Worm (Caenorhabditis elegans) whole organism, L1 larva: ENCODE data around the gene irld-63.
A peak's percentile ranks its signal among the peaks of the same experiment; 100 is the strongest.

ENCODE experiments used
- C04F5.9 ChIP-seq: sonication (generic microtip); optimal IDR thresholded peaks from 2 replicates; lab custom pipeline; 2016; ENCODE audit warnings: missing genetic modification characterization, missing compliant biosample characterization
- Y116A8C.19 ChIP-seq: sonication (generic microtip); optimal IDR thresholded peaks from 2 replicates; lab custom pipeline; 2016; ENCODE audit warnings: missing compliant biosample characterization, missing genetic modification characterization, borderline replicate concordance
- blmp-1 ChIP-seq: fragments of 150-350 bp; optimal IDR thresholded peaks from 2 replicates; lab custom pipeline; 2014; ENCODE audit warnings: missing biosample characterization, missing genetic modification characterization
- ceh-63 ChIP-seq: fragments of 200-800 bp; sonication (Bioruptor generic); optimal IDR thresholded peaks from 2 replicates; lab custom pipeline; 2018; ENCODE audit warnings: mild to moderate bottlenecking, missing genetic modification characterization, missing compliant biosample characterization
- ceh-88 ChIP-seq: fragments of 200-800 bp; sonication (Bioruptor generic); IDR thresholded peaks from 2 replicates; pipeline ENCODE4 v1.3.6; 2022; ENCODE audit warnings: missing genetic modification characterization, missing compliant biosample characterization
- dpl-1 ChIP-seq, 3 experiments: fragments of 150-350 bp in 2 of 3; sonication (generic microtip) in 1 of 3; optimal IDR thresholded peaks; 2 replicates each; lab custom pipeline; 2014 to 2017; ENCODE audit warnings: missing biosample characterization in 3 of 3, missing genetic modification characterization in 3 of 3, missing genetic modification reagents in 3 of 3
- efl-1 ChIP-seq, 4 experiments: fragments of 150-350 bp; optimal IDR thresholded peaks in 3 of 4; peaks in 1 of 4; 1 replicate in 1 of 4; 2 replicates in 3 of 4; lab custom pipeline; 2014; ENCODE audit warnings: missing biosample characterization in 2 of 4, missing genetic modification characterization in 2 of 4, missing genetic modification reagents in 2 of 4
- efl-3 ChIP-seq: fragments of 200-800 bp; sonication (Bioruptor generic); optimal IDR thresholded peaks from 2 replicates; lab custom pipeline; 2018; ENCODE audit warnings: mild to moderate bottlenecking, missing genetic modification characterization, missing compliant biosample characterization
- egl-13 ChIP-seq: sonication (generic microtip); optimal IDR thresholded peaks from 2 replicates; lab custom pipeline; 2016; ENCODE audit warnings: missing genotype, missing genetic modification reagents, missing genetic modification characterization, missing compliant biosample characterization
- egl-27 ChIP-seq, 2 experiments: fragments of 150-350 bp in 1 of 2; sonication (generic microtip); optimal IDR thresholded peaks; 3 replicates each; lab custom pipeline; 2017 to 2018; ENCODE audit warnings: missing biosample characterization in 2 of 2, missing genetic modification characterization in 2 of 2, missing genetic modification reagents in 2 of 2
- elt-3 ChIP-seq, 6 experiments: fragments of 150-350 bp in 1 of 6; sonication (generic microtip); optimal IDR thresholded peaks; 2 replicates each; lab custom pipeline; 2017 to 2018; ENCODE audit warnings: missing biosample characterization in 6 of 6, missing genetic modification characterization in 6 of 6, inconsistent platforms in 1 of 6
- ets-5 ChIP-seq: fragments of 200-800 bp; sonication (Bioruptor generic); IDR thresholded peaks from 2 replicates; pipeline ENCODE4 v1.3.6; 2022; ENCODE audit warnings: missing genetic modification characterization, missing compliant biosample characterization
- fkh-10 ChIP-seq: sonication (generic microtip); optimal IDR thresholded peaks from 2 replicates; lab custom pipeline; 2017; ENCODE audit warnings: missing biosample characterization, missing genetic modification reagents, missing genetic modification characterization
- fkh-8 ChIP-seq: sonication (generic microtip); optimal IDR thresholded peaks from 2 replicates; lab custom pipeline; 2016; ENCODE audit warnings: mild to moderate bottlenecking, missing genetic modification characterization, missing compliant biosample characterization
- fos-1 ChIP-seq: fragments of 150-350 bp; optimal IDR thresholded peaks from 2 replicates; lab custom pipeline; 2014; ENCODE audit warnings: missing biosample characterization, missing genetic modification characterization
- grh-1 ChIP-seq: fragments of 200-800 bp; sonication (Bioruptor generic); IDR thresholded peaks from 2 replicates; pipeline ENCODE4 v1.3.6; 2022; ENCODE audit warnings: missing genetic modification reagents, missing genetic modification characterization, missing compliant biosample characterization
- hpl-2 ChIP-seq: fragments of 150-350 bp; optimal IDR thresholded peaks from 2 replicates; lab custom pipeline; 2014; ENCODE audit warnings: missing biosample characterization, missing genetic modification reagents, missing genetic modification characterization
- irx-1 ChIP-seq: sonication (generic microtip); optimal IDR thresholded peaks from 2 replicates; lab custom pipeline; 2016; ENCODE audit warnings: missing genetic modification characterization, missing compliant biosample characterization
- isw-1 ChIP-seq: fragments of 200-800 bp; sonication (Bioruptor generic); IDR thresholded peaks from 2 replicates; pipeline ENCODE4 v1.3.6; 2022; ENCODE audit warnings: missing genetic modification characterization, missing compliant biosample characterization
- jun-1 ChIP-seq: fragments of 150-350 bp; optimal IDR thresholded peaks from 2 replicates; lab custom pipeline; 2014; ENCODE audit warnings: missing biosample characterization, missing genetic modification reagents, missing genetic modification characterization
- lin-13 ChIP-seq: fragments of 150-350 bp; optimal IDR thresholded peaks from 2 replicates; lab custom pipeline; 2014; ENCODE audit warnings: missing biosample characterization, missing genetic modification reagents, missing genetic modification characterization
- lin-14 ChIP-seq: fragments of 200-800 bp; sonication (Bioruptor generic); optimal IDR thresholded peaks from 2 replicates; lab custom pipeline; 2018; ENCODE audit warnings: mild to moderate bottlenecking, missing genetic modification characterization, moderate library complexity, missing compliant biosample characterization
- lin-35 ChIP-seq, 2 experiments: fragments of 150-350 bp; optimal IDR thresholded peaks; 2 replicates each; lab custom pipeline; 2014; ENCODE audit warnings: missing biosample characterization in 2 of 2, missing genetic modification characterization in 2 of 2, missing genetic modification reagents in 2 of 2
- lir-3 ChIP-seq: sonication (generic microtip); optimal IDR thresholded peaks from 2 replicates; lab custom pipeline; 2016; ENCODE audit warnings: mild to moderate bottlenecking, missing genetic modification characterization, moderate library complexity, missing compliant biosample characterization; ENCODE audit not compliant: poor library complexity
- mdl-1 ChIP-seq, 2 experiments: fragments of 150-350 bp; optimal IDR thresholded peaks; 2 replicates each; lab custom pipeline; 2014 to 2017; ENCODE audit warnings: missing biosample characterization in 2 of 2, missing genetic modification characterization in 2 of 2, inconsistent platforms in 1 of 2
- nhr-12 ChIP-seq: sonication (generic microtip); optimal IDR thresholded peaks from 2 replicates; lab custom pipeline; 2017; ENCODE audit warnings: missing biosample characterization, missing genetic modification characterization
- nhr-19 ChIP-seq: fragments of 200-800 bp; sonication (Bioruptor generic); conservative IDR thresholded peaks from 2 replicates; pipeline ENCODE4 v1.3.6; 2022; ENCODE audit warnings: missing genetic modification characterization, missing compliant biosample characterization
- nhr-20 ChIP-seq: sonication (generic microtip); optimal IDR thresholded peaks from 2 replicates; lab custom pipeline; 2016; ENCODE audit warnings: mild to moderate bottlenecking, missing genetic modification characterization, missing compliant biosample characterization
- nhr-237 ChIP-seq: fragments of 150-350 bp; optimal IDR thresholded peaks from 2 replicates; lab custom pipeline; 2014; ENCODE audit warnings: missing biosample characterization, missing genetic modification characterization
- nhr-28 ChIP-seq: fragments of 150-350 bp; optimal IDR thresholded peaks from 2 replicates; lab custom pipeline; 2014; ENCODE audit warnings: missing biosample characterization, missing genetic modification characterization
- nhr-47 ChIP-seq: sonication (generic microtip); optimal IDR thresholded peaks from 2 replicates; lab custom pipeline; 2016; ENCODE audit warnings: mild to moderate bottlenecking, missing genetic modification characterization, moderate library complexity, missing compliant biosample characterization
- nhr-77 ChIP-seq: fragments of 150-350 bp; optimal IDR thresholded peaks from 2 replicates; lab custom pipeline; 2014; ENCODE audit warnings: missing biosample characterization, missing genetic modification characterization
- nhr-85 ChIP-seq: sonication (generic microtip); peaks from one replicate; lab custom pipeline; 2016; ENCODE audit warnings: missing genetic modification characterization, inconsistent platforms, missing compliant biosample characterization
- nhr-90 ChIP-seq: sonication (generic microtip); optimal IDR thresholded peaks from 2 replicates; lab custom pipeline; 2016; ENCODE audit warnings: mild to moderate bottlenecking, missing genetic modification characterization, missing compliant biosample characterization; ENCODE audit not compliant: poor library complexity
- pag-3 ChIP-seq: sonication (generic microtip); optimal IDR thresholded peaks from 2 replicates; lab custom pipeline; 2017; ENCODE audit warnings: missing genetic modification characterization, mild to moderate bottlenecking, missing compliant biosample characterization, antibody characterized with exemption, borderline replicate concordance; ENCODE audit not compliant: insufficient read depth
- pax-3 ChIP-seq: fragments of 200-800 bp; sonication (Bioruptor generic); optimal IDR thresholded peaks from 2 replicates; lab custom pipeline; 2018; ENCODE audit warnings: mild to moderate bottlenecking, missing genetic modification characterization, moderate library complexity, missing compliant biosample characterization
- pqm-1 ChIP-seq: sonication (generic microtip); optimal IDR thresholded peaks from 3 replicates; lab custom pipeline; 2017; ENCODE audit warnings: missing biosample characterization, missing genetic modification characterization
- rnt-1 ChIP-seq: sonication (generic microtip); optimal IDR thresholded peaks from 2 replicates; lab custom pipeline; 2016; ENCODE audit warnings: mild to moderate bottlenecking, missing genetic modification characterization, moderate library complexity, missing compliant biosample characterization
- skn-1 ChIP-seq: fragments of 150-350 bp; optimal IDR thresholded peaks from 2 replicates; lab custom pipeline; 2014; ENCODE audit warnings: missing biosample characterization, missing genetic modification characterization
- sup-37 ChIP-seq: fragments of 200-800 bp; sonication (Bioruptor generic); optimal IDR thresholded peaks from 2 replicates; lab custom pipeline; 2018; ENCODE audit warnings: mild to moderate bottlenecking, missing genetic modification characterization, missing compliant biosample characterization
- unc-130 ChIP-seq: fragments of 150-350 bp; optimal IDR thresholded peaks from 2 replicates; lab custom pipeline; 2017; ENCODE audit warnings: missing biosample characterization, missing genetic modification characterization, inconsistent platforms
- unc-62 ChIP-seq: fragments of 150-350 bp; optimal IDR thresholded peaks from 2 replicates; lab custom pipeline; 2014; ENCODE audit warnings: missing biosample characterization, missing genetic modification reagents, missing genetic modification characterization
- unc-98 ChIP-seq: fragments of 200-800 bp; sonication (Bioruptor generic); IDR thresholded peaks from 2 replicates; pipeline ENCODE4 v1.3.6; 2022; ENCODE audit warnings: missing genetic modification characterization, missing compliant biosample characterization
- vab-15 ChIP-seq: sonication (generic microtip); optimal IDR thresholded peaks from 2 replicates; lab custom pipeline; 2017; ENCODE audit warnings: missing genotype, mild to moderate bottlenecking, missing genetic modification characterization, missing compliant biosample characterization
- ztf-11 ChIP-seq, 2 experiments: sonication (generic microtip); optimal IDR thresholded peaks; 2 replicates each; lab custom pipeline; 2016 to 2017; ENCODE audit warnings: missing genetic modification characterization in 2 of 2, missing biosample characterization in 1 of 2, missing compliant biosample characterization in 1 of 2

The irld-63 gene

ce11 chrII:2888957-2889630, 41.4 kb upstream of the irld-63 start, which contains the start of gene pinn-1 (continued):
- peak in 1 of 2 experiments; percentile 98 for TF ChIP-seq ztf-11 (tag; optimal IDR thresholded peaks at IDR 0.05; lab: Kevin White, UChicago)
- peak; percentile 98 for TF ChIP-seq nhr-90
- TF ChIP-seq nhr-85: peak; percentile 97
- TF ChIP-seq hpl-2 (GFP tag; lab: Kevin White, UChicago): peak; percentile 56
- peak; percentile 85 to 87 for TF ChIP-seq lin-35 (GFP tag; optimal IDR thresholded peaks at IDR 0.05; lab: Kevin White, UChicago)
- TF ChIP-seq nhr-19: peak; percentile 92
- peak; percentile 75 for TF ChIP-seq fkh-10 (GFP tag; lab: Kevin White, UChicago)
- TF ChIP-seq nhr-20 (tag; lab: Kevin White, UChicago): peak; percentile 92
- peak; percentile 50 for TF ChIP-seq fos-1
- peak; percentile 49 for TF ChIP-seq blmp-1 (tag; lab: Kevin White, UChicago)
- peak; percentile 89 for TF ChIP-seq efl-3 (GFP tag; lab: Kevin White, UChicago)
- peak; percentile 88 for TF ChIP-seq Y116A8C.19 (tag; lab: Kevin White, UChicago)
- peak; percentile 97 for TF ChIP-seq pax-3 (tag; lab: Kevin White, UChicago)
- TF ChIP-seq egl-13: peak; percentile 97
- TF ChIP-seq jun-1: peak; percentile 77
- peak; percentile 55 for TF ChIP-seq ceh-63 (GFP tag; lab: Kevin White, UChicago)
- peak; percentile 94 for TF ChIP-seq unc-98 (GFP tag; lab: Robert Waterston, UW)
- peak; percentile 94 for TF ChIP-seq unc-130 (tag; lab: Kevin White, UChicago)
- TF ChIP-seq sup-37 (GFP tag; lab: Kevin White, UChicago): peak; percentile 83
- TF ChIP-seq pag-3 (tag; lab: Kevin White, UChicago): no peak
- peak; percentile 87 to 89 for TF ChIP-seq efl-1 (optimal IDR thresholded peaks at IDR 0.05; lab: Kevin White, UChicago)
- peak; percentile 83 to 98 for TF ChIP-seq efl-1 (GFP tag; optimal IDR thresholded peaks at IDR 0.05 in 1 of 2; lab: Kevin White, UChicago)
- no peak for TF ChIP-seq nhr-28 (tag; lab: Kevin White, UChicago)
- peak; percentile 90 for TF ChIP-seq grh-1 (GFP tag; lab: Robert Waterston, UW)
- peak; percentile 97 for TF ChIP-seq vab-15
- peak; percentile 84 for TF ChIP-seq skn-1
- peak; percentile 100 for TF ChIP-seq rnt-1 (tag; lab: Kevin White, UChicago)
- peak; percentile 78 to 84 (median 83) for TF ChIP-seq dpl-1 (GFP tag; optimal IDR thresholded peaks at IDR 0.05; lab: Kevin White, UChicago)
- TF ChIP-seq nhr-237 (tag; lab: Kevin White, UChicago): peak; percentile 53
- no peak for TF ChIP-seq nhr-12 (tag; lab: Kevin White, UChicago)
- TF ChIP-seq nhr-77 (tag; lab: Kevin White, UChicago): peak; percentile 67
- peak; percentile 91 for TF ChIP-seq lin-13 (GFP tag; lab: Kevin White, UChicago)
- peak; percentile 96 for TF ChIP-seq fkh-8
- peak; percentile 79 for TF ChIP-seq ceh-88
- peak in 1 of 2 experiments; percentile 79 for TF ChIP-seq mdl-1 (tag; optimal IDR thresholded peaks at IDR 0.05; lab: Kevin White, UChicago)
- TF ChIP-seq lin-14 (GFP tag; lab: Kevin White, UChicago): peak; percentile 92
- no peak for TF ChIP-seq unc-62
- TF ChIP-seq pqm-1 (tag; lab: Kevin White, UChicago): peak; percentile 49
- peak in 2 of 6 experiments; percentile 74 to 76 for TF ChIP-seq elt-3 (tag; optimal IDR thresholded peaks at IDR 0.05; lab: Kevin White, UChicago)
- TF ChIP-seq C04F5.9 (tag; lab: Kevin White, UChicago): peak; percentile 97
- TF ChIP-seq ets-5 (GFP tag; lab: Robert Waterston, UW): no peak
- no peak for TF ChIP-seq egl-27 (tag; optimal IDR thresholded peaks at IDR 0.05; lab: Kevin White, UChicago)
- TF ChIP-seq isw-1 (GFP tag; lab: Robert Waterston, UW): peak; percentile 88
- TF ChIP-seq irx-1 (tag; lab: Kevin White, UChicago): peak; percentile 98
- peak; percentile 97 for TF ChIP-seq lir-3 (tag; lab: Kevin White, UChicago)
- peak; percentile 97 for TF ChIP-seq nhr-47 (tag; lab: Kevin White, UChicago)
